Fruit fly (Drosophila melanogaster): ENCODE measurements around the gene CG8010.

The CG8010 gene

dm6 chrX:19229855-19230433 is 38.8 kb downstream of the CG8010 start (continued):
- TF ChIP-seq CG1621 (tag; optimal IDR thresholded peaks at IDR 0.05) (no peak), Smox (GFP tag; optimal IDR thresholded peaks at IDR 0.05) (peak; percentile 63), Eip93F (GFP tag; optimal IDR thresholded peaks at IDR 0.05) (no peak), dsx (GFP tag; optimal IDR thresholded peaks at IDR 0.05; ENCODE audit: poor library complexity, severe bottlenecking) (peak; percentile 19), Met (GFP tag; optimal IDR thresholded peaks at IDR 0.05) (peak; percentile 72), Gug (GFP tag; IDR thresholded peaks at IDR 0.05) (no peak; the same call in 1 of the 2 replicates), Ets21C (GFP tag; optimal IDR thresholded peaks at IDR 0.05) (no peak), CG4318 (GFP tag; optimal IDR thresholded peaks at IDR 0.05) (peak; percentile 75), CG31627 (GFP tag; optimal IDR thresholded peaks at IDR 0.05) (peak; percentile 44), CG11294 (GFP tag; IDR thresholded peaks at IDR 0.05) (no peak), CG6792 (GFP tag; optimal IDR thresholded peaks at IDR 0.05) (peak; percentile 74), CG8119 (GFP tag; IDR thresholded peaks at IDR 0.05) (peak; percentile 76), pdm3 (GFP tag; optimal IDR thresholded peaks at IDR 0.05) (peak; percentile 72), Lpt (GFP tag; optimal IDR thresholded peaks at IDR 0.05) (peak; percentile 40), Sox15 (GFP tag; optimal IDR thresholded peaks at IDR 0.05) (peak; percentile 44), salr (GFP tag; optimal IDR thresholded peaks at IDR 0.05) (peak in 1 of 2 experiments; percentile 66), CG32006 (GFP tag; optimal IDR thresholded peaks at IDR 0.05) (peak; percentile 90), Blimp-1 (GFP tag; optimal IDR thresholded peaks at IDR 0.05) (peak; percentile 91), CG10631 (GFP tag; optimal IDR thresholded peaks at IDR 0.05) (peak; percentile 70), lz (GFP tag; optimal IDR thresholded peaks at IDR 0.05) (peak; percentile 66), esn (GFP tag; optimal IDR thresholded peaks at IDR 0.05) (peak; percentile 75), CG6854 (GFP tag; optimal IDR thresholded peaks at IDR 0.05) (peak; percentile 27), Hr4 (GFP tag; optimal IDR thresholded peaks at IDR 0.05) (peak; percentile 65), CG9139 (GFP tag; optimal IDR thresholded peaks at IDR 0.05) (no peak), fd85E (GFP tag; optimal IDR thresholded peaks at IDR 0.05) (peak; percentile 16), Hr39 (GFP tag; optimal IDR thresholded peaks at IDR 0.05) (peak; percentile 33)

DNA sequence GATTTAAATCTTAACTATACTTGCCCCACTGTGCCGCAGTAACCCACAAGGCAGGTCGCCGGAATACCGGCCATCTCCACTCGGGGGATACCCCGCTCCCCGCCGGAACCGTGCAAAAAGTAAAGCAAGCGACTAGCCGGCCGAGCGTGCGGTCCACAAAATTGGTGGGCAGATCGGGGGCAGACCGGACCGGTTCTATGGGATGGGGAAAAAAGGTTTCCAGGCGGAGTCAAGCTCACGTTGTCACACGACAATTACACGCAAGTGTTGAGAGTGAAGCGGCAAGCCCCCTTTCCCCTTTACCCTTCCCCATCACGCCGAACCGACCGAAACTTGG is 43.4 kb downstream of the CG8010 start:
- TF ChIP-seq CG6808 (GFP tag; optimal IDR thresholded peaks at IDR 0.05) = no peak
- TF ChIP-seq CG11902 (GFP tag; optimal IDR thresholded peaks at IDR 0.05) = no peak
- TF ChIP-seq spab (GFP tag; optimal IDR thresholded peaks at IDR 0.05) = peak; percentile 28
- no peak for TF ChIP-seq OdsH (GFP tag; optimal IDR thresholded peaks at IDR 0.05)
- no peak for TF ChIP-seq achi (GFP tag; optimal IDR thresholded peaks at IDR 0.05)
- TF ChIP-seq eg (GFP tag; IDR thresholded peaks at IDR 0.05) = no peak
- no peak for TF ChIP-seq Met (GFP tag; optimal IDR thresholded peaks at IDR 0.05)
- TF ChIP-seq Sox14 (GFP tag; optimal IDR thresholded peaks at IDR 0.05) = no peak
- peak; percentile 11 for TF ChIP-seq CG3032 (tag; optimal IDR thresholded peaks at IDR 0.05)
- TF ChIP-seq pdm3 (GFP tag; optimal IDR thresholded peaks at IDR 0.05) = no peak
- 0 out of 3 replicates have a peak, but pooled peaks have one; percentile 4 for TF ChIP-seq CG8119 (GFP tag; IDR thresholded peaks at IDR 0.05)
- TF ChIP-seq CG1621 (tag; optimal IDR thresholded peaks at IDR 0.05) = peak; percentile 63
- TF ChIP-seq CG8632 (GFP tag; optimal IDR thresholded peaks at IDR 0.05) = peak; percentile 3
- TF ChIP-seq CG6163 (GFP tag; IDR thresholded peaks at IDR 0.05) = 0 out of 3 replicates have a peak, but pooled peaks have one; percentile 36
- TF ChIP-seq ss (GFP tag; optimal IDR thresholded peaks at IDR 0.05) = peak in 1 of 2 experiments; percentile 57
- TF ChIP-seq svp (GFP tag) = peak; percentile 62
- TF ChIP-seq fd59A (GFP tag; optimal IDR thresholded peaks at IDR 0.05) = no peak
- no peak for TF ChIP-seq CG31627 (GFP tag; optimal IDR thresholded peaks at IDR 0.05)

Data from whole organism, prepupa.